Fruit fly (Drosophila melanogaster) whole organism, embryonic: ENCODE measurements around the gene CG46309.

ENCODE experiments used
- Adf1 ChIP-seq: fragments of 200-800 bp; sonication (Bioruptor generic); IDR thresholded peaks from 2 replicates; pipeline ENCODE4 v1.3.6; 2022; ENCODE audit warnings: missing biosample characterization, missing genetic modification characterization
- Asciz ChIP-seq: fragments of 200-800 bp; sonication (Bioruptor generic); optimal IDR thresholded peaks from 2 replicates; lab custom pipeline; 2017; ENCODE audit warnings: missing biosample characterization, mild to moderate bottlenecking, missing genetic modification characterization, missing genetic modification reagents
- Awh ChIP-seq: fragments of 200-800 bp; sonication (Bioruptor generic); IDR thresholded peaks from 2 replicates; pipeline ENCODE4, ENCODE4 v1.3.6; 2022; ENCODE audit warnings: missing biosample characterization, missing genetic modification characterization
- CG10321 ChIP-seq: fragments of 200-800 bp; sonication (Bioruptor generic); IDR thresholded peaks from 2 replicates; pipeline ENCODE4 v1.3.6; 2022; ENCODE audit warnings: missing biosample characterization, missing genetic modification characterization
- CG10959 ChIP-seq: fragments of 200-800 bp; sonication (Bioruptor generic); IDR thresholded peaks from 2 replicates; pipeline ENCODE4 v1.3.6; 2022; ENCODE audit warnings: missing biosample characterization, missing genetic modification characterization
- CG11723 ChIP-seq: fragments of 200-800 bp; sonication (Bioruptor generic); optimal IDR thresholded peaks from 2 replicates; lab custom pipeline; 2017; ENCODE audit warnings: missing biosample characterization, mild to moderate bottlenecking, missing genetic modification characterization
- CG12155 ChIP-seq: fragments of 200-800 bp; sonication (Bioruptor generic); optimal IDR thresholded peaks from 3 replicates; lab custom pipeline; 2016; ENCODE audit warnings: missing biosample characterization, missing genetic modification characterization
- CG1603 ChIP-seq: fragments of 200-800 bp; sonication (Bioruptor generic); optimal IDR thresholded peaks from 2 replicates; lab custom pipeline; 2019; ENCODE audit warnings: missing biosample characterization, mild to moderate bottlenecking, missing genetic modification characterization, moderate library complexity
- CG1792 ChIP-seq: fragments of 200-800 bp; sonication (Bioruptor generic); optimal IDR thresholded peaks from 2 replicates; lab custom pipeline; 2016; ENCODE audit warnings: missing biosample characterization, missing genetic modification characterization
- CG3065 ChIP-seq: fragments of 200-800 bp; sonication (Bioruptor generic); optimal IDR thresholded peaks from 2 replicates; lab custom pipeline; 2016; ENCODE audit warnings: missing biosample characterization, missing genetic modification characterization
- CG3838 ChIP-seq: fragments of 200-800 bp; sonication (Bioruptor generic); optimal IDR thresholded peaks from 3 replicates; lab custom pipeline; 2016; ENCODE audit warnings: missing biosample characterization, missing genetic modification characterization
- CG3847 ChIP-seq: fragments of 200-800 bp; sonication (Bioruptor generic); IDR thresholded peaks from 2 replicates; pipeline ENCODE4 v1.3.6; 2022; ENCODE audit warnings: missing biosample characterization, missing genetic modification characterization
- CG3995 ChIP-seq: fragments of 200-800 bp; sonication (Bioruptor generic); optimal IDR thresholded peaks from 3 replicates; lab custom pipeline; 2016; ENCODE audit warnings: missing biosample characterization, missing genetic modification characterization
- CG42726 ChIP-seq: fragments of 200-800 bp; sonication (Bioruptor generic); IDR thresholded peaks from 2 replicates; pipeline ENCODE4 v1.3.6; 2022; ENCODE audit warnings: missing biosample characterization, missing genetic modification characterization; ENCODE audit not compliant: partially characterized antibody
- CG4282 ChIP-seq: fragments of 200-800 bp; sonication (Bioruptor generic); optimal IDR thresholded peaks from 2 replicates; lab custom pipeline; 2016; ENCODE audit warnings: missing biosample characterization, missing genetic modification characterization
- CG4404 ChIP-seq: fragments of 200-800 bp; sonication (Bioruptor generic); IDR thresholded peaks from 2 replicates; pipeline ENCODE4 v1.3.6; 2022; ENCODE audit warnings: missing biosample characterization, missing genetic modification characterization
- CG4424 ChIP-seq: fragments of 200-800 bp; sonication (Bioruptor generic); optimal IDR thresholded peaks from 3 replicates; lab custom pipeline; 2016; ENCODE audit warnings: missing biosample characterization, missing genetic modification characterization
- CG4730 ChIP-seq: fragments of 200-800 bp; sonication (Bioruptor generic); IDR thresholded peaks from 2 replicates; pipeline ENCODE4 v1.3.6; 2022; ENCODE audit warnings: missing biosample characterization, missing genetic modification characterization
- CG6765 ChIP-seq: fragments of 200-800 bp; sonication (Bioruptor generic); optimal IDR thresholded peaks from 3 replicates; lab custom pipeline; 2017; ENCODE audit warnings: missing biosample characterization, mild to moderate bottlenecking, missing genetic modification characterization
- CG6854 ChIP-seq: fragments of 200-800 bp; sonication (Bioruptor generic); optimal IDR thresholded peaks from 3 replicates; lab custom pipeline; 2017; ENCODE audit warnings: missing biosample characterization, mild to moderate bottlenecking, missing genetic modification characterization
- CG7786 ChIP-seq: fragments of 200-800 bp; sonication (Bioruptor generic); optimal IDR thresholded peaks from 2 replicates; lab custom pipeline; 2016; ENCODE audit warnings: missing biosample characterization, missing genetic modification characterization
- CG8359 ChIP-seq: fragments of 200-800 bp; sonication (Bioruptor generic); optimal IDR thresholded peaks from 2 replicates; lab custom pipeline; 2017; ENCODE audit warnings: missing biosample characterization, mild to moderate bottlenecking, missing genetic modification characterization, borderline replicate concordance
- CG9817 ChIP-seq: fragments of 200-800 bp; sonication (Bioruptor generic); optimal IDR thresholded peaks from 2 replicates; lab custom pipeline; 2018; ENCODE audit warnings: missing biosample characterization, mild to moderate bottlenecking, missing genetic modification characterization, moderate library complexity
- Dfd ChIP-seq, 2 experiments: fragments of >200 bp; optimal IDR thresholded peaks; 2 replicates each; lab custom pipeline; 2017; ENCODE audit warnings: missing biosample characterization in 2 of 2, missing genetic modification characterization in 2 of 2
- Ets65A ChIP-seq: fragments of 200-800 bp; sonication (Bioruptor generic); peaks from one replicate; lab custom pipeline; 2016; ENCODE audit warnings: missing biosample characterization, missing genetic modification characterization
- Mad ChIP-seq: fragments of 200-800 bp; sonication (Bioruptor generic); optimal IDR thresholded peaks from 2 replicates; lab custom pipeline; 2016; ENCODE audit warnings: missing biosample characterization, missing genetic modification characterization
- Myb ChIP-seq: fragments of 200-800 bp; sonication (Bioruptor generic); optimal IDR thresholded peaks from 2 replicates; lab custom pipeline; 2016; ENCODE audit warnings: missing biosample characterization, missing genetic modification characterization
- Nf-YB ChIP-seq: fragments of 200-800 bp; sonication (Bioruptor generic); optimal IDR thresholded peaks from 3 replicates; lab custom pipeline; 2019; ENCODE audit warnings: missing biosample characterization, mild to moderate bottlenecking, missing genetic modification characterization, moderate library complexity
- Oaz ChIP-seq: fragments of 200-800 bp; sonication (Bioruptor generic); IDR thresholded peaks from 2 replicates; pipeline ENCODE4 v1.3.6; 2022; ENCODE audit warnings: missing biosample characterization, missing genetic modification characterization
- Scr ChIP-seq: fragments of 200-800 bp; sonication (Bioruptor generic); IDR thresholded peaks from 2 replicates; pipeline ENCODE4 v1.3.6; 2022; ENCODE audit warnings: missing biosample characterization, missing genetic modification characterization; ENCODE audit not compliant: partially characterized antibody
- Usf ChIP-seq: fragments of 200-800 bp; sonication (Bioruptor generic); optimal IDR thresholded peaks from 2 replicates; lab custom pipeline; 2017; ENCODE audit warnings: missing genotype, missing biosample characterization, missing genetic modification characterization
- al ChIP-seq: fragments of 200-800 bp; sonication (Bioruptor generic); IDR thresholded peaks from 2 replicates; pipeline ENCODE4 v1.3.6; 2022; ENCODE audit warnings: missing biosample characterization, missing genetic modification characterization
- bab2 ChIP-seq: fragments of 200-800 bp; sonication (Bioruptor generic); optimal IDR thresholded peaks from 2 replicates; lab custom pipeline; 2016; ENCODE audit warnings: missing biosample characterization, missing genetic modification characterization
- bigmax ChIP-seq: fragments of 200-800 bp; sonication (Bioruptor generic); optimal IDR thresholded peaks from 2 replicates; lab custom pipeline; 2018; ENCODE audit warnings: missing biosample characterization, mild to moderate bottlenecking, missing genetic modification characterization
- cad ChIP-seq: fragments of >200 bp; optimal IDR thresholded peaks from 2 replicates; lab custom pipeline; 2017; ENCODE audit warnings: missing biosample characterization, missing genetic modification characterization
- caup ChIP-seq: fragments of 200-800 bp; sonication (Bioruptor generic); optimal IDR thresholded peaks from 3 replicates; lab custom pipeline; 2017; ENCODE audit warnings: missing biosample characterization, mild to moderate bottlenecking, missing genetic modification characterization, moderate library complexity; ENCODE audit not compliant: severe bottlenecking
- ci ChIP-seq: fragments of 200-800 bp; sonication (Bioruptor generic); IDR thresholded peaks from 3 replicates; pipeline ENCODE4 v1.3.6; 2022; ENCODE audit warnings: missing biosample characterization, missing genetic modification characterization
- dmrt99B ChIP-seq: fragments of 200-800 bp; sonication (Bioruptor generic); optimal IDR thresholded peaks from 2 replicates; lab custom pipeline; 2018; ENCODE audit warnings: missing biosample characterization, mild to moderate bottlenecking, missing genetic modification characterization, moderate library complexity
- emc ChIP-seq: fragments of 200-800 bp; sonication (Bioruptor generic); optimal IDR thresholded peaks from 2 replicates; lab custom pipeline; 2016; ENCODE audit warnings: missing biosample characterization, missing genetic modification characterization
- ems ChIP-seq: fragments of 200-800 bp; sonication (Bioruptor generic); optimal IDR thresholded peaks from 3 replicates; lab custom pipeline; 2016; ENCODE audit warnings: missing biosample characterization, missing genetic modification characterization
- exex ChIP-seq: fragments of 200-800 bp; sonication (Bioruptor generic); optimal IDR thresholded peaks from 4 replicates; lab custom pipeline; 2018; ENCODE audit warnings: missing biosample characterization, mild to moderate bottlenecking, missing genetic modification characterization, moderate library complexity
- fru ChIP-seq: fragments of >200 bp; optimal IDR thresholded peaks from 2 replicates; lab custom pipeline; 2017
- gt ChIP-seq: fragments of 200-800 bp; sonication (Bioruptor generic); IDR thresholded peaks from 2 replicates; pipeline ENCODE4 v1.3.6; 2022; ENCODE audit warnings: missing biosample characterization, missing genetic modification characterization
- insv ChIP-seq, 2 experiments: fragments of 200-800 bp; sonication (Bioruptor generic); optimal IDR thresholded peaks; 3 replicates each; lab custom pipeline; 2016 to 2018; ENCODE audit warnings: missing biosample characterization in 2 of 2, missing genetic modification characterization in 2 of 2
- knrl ChIP-seq: fragments of 200-800 bp; sonication (Bioruptor generic); IDR thresholded peaks from 3 replicates; pipeline ENCODE4 v1.3.6; 2022; ENCODE audit warnings: missing biosample characterization, missing genetic modification characterization; ENCODE audit not compliant: partially characterized antibody
- lov ChIP-seq, 2 experiments: fragments of 200-800 bp in 1 of 2; fragments of >200 bp in 1 of 2; sonication (Bioruptor generic) in 1 of 2; IDR thresholded peaks in 1 of 2; optimal IDR thresholded peaks in 1 of 2; 2 replicates in 1 of 2; 3 replicates in 1 of 2; pipeline versions ENCODE4 v1.3.6 to Lab custom; 2017 to 2022; ENCODE audit warnings: missing biosample characterization in 1 of 2, missing genetic modification characterization in 1 of 2
- pum ChIP-seq: fragments of 200-800 bp; sonication (Bioruptor generic); optimal IDR thresholded peaks from 2 replicates; lab custom pipeline; 2016; ENCODE audit warnings: missing biosample characterization, missing genetic modification characterization
- sim ChIP-seq: fragments of 200-800 bp; sonication (Bioruptor generic); IDR thresholded peaks from 2 replicates; pipeline ENCODE4 v1.3.6; 2022; ENCODE audit warnings: missing biosample characterization, missing genetic modification characterization
- ssp ChIP-seq: fragments of 200-800 bp; sonication (Bioruptor generic); IDR thresholded peaks from 2 replicates; pipeline ENCODE4 v1.3.6; 2022; ENCODE audit warnings: missing biosample characterization, missing genetic modification characterization
- wek ChIP-seq: fragments of 200-800 bp; sonication (Bioruptor generic); optimal IDR thresholded peaks from 3 replicates; lab custom pipeline; 2018; ENCODE audit warnings: missing biosample characterization, mild to moderate bottlenecking, missing genetic modification characterization, moderate library complexity
- yki ChIP-seq: fragments of >200 bp; optimal IDR thresholded peaks from 3 replicates; lab custom pipeline; 2018
- zen2 ChIP-seq: fragments of 200-800 bp; sonication (Bioruptor generic); IDR thresholded peaks from 3 replicates; pipeline ENCODE4 v1.3.6; 2022; ENCODE audit warnings: missing biosample characterization, missing genetic modification characterization; ENCODE audit not compliant: partially characterized antibody

Gene CG46309

DNA sequence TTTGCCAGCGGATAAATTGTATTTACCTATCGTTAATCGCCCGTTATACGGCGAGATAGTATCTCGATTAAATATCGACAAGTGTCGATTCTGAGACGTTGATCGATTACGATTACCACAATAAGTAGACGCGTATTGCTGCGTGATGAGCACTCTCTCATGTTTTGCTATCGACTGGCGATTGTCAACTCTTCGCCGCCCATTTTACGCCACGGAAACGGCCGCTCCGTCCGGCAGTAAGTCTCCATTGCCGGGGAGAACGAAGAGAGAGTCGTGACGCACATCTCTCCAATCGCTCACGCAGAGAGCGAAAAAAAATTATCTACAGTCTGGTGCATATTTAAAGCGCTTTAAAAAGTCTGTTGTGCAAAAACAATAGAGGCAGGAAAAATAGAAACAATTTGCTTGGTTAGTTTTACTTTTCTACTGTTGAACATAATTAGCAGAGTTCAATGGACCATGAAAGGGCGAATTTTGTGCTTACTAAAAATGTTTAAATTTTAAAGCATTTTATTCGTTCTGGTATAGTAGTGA, at the start of gene CG46309:
CG46309 (minus strand) TSS at position 191 of the 534 bp plus-strand sequence.
- TF ChIP-seq CG7786 (GFP tag; lab: Kevin White, UChicago) (peak; percentile 3), wek (no peak), CG10959 (GFP tag; lab: Robert Waterston, UW) (no peak), Ets65A (GFP tag; lab: Kevin White, UChicago) (peak; percentile 62), CG12155 (GFP tag; lab: Kevin White, UChicago) (peak; percentile 35), CG4730 (GFP tag; lab: Robert Waterston, UW) (no peak), caup (GFP tag; lab: Kevin White, UChicago) (peak; percentile 46), bab2 (GFP tag; lab: Kevin White, UChicago) (peak; percentile 30), Mad (GFP tag; lab: Kevin White, UChicago) (no peak), CG10321 (GFP tag; lab: Robert Waterston, UW) (no peak), CG11723 (GFP tag; lab: Kevin White, UChicago) (no peak), emc (GFP tag; lab: Kevin White, UChicago) (no peak), Usf (GFP tag; lab: Kevin White, UChicago) (no peak), pum (GFP tag; lab: Kevin White, UChicago) (no peak), insv (GFP tag; optimal IDR thresholded peaks at IDR 0.05; lab: Kevin White, UChicago) (no peak), CG6854 (GFP tag; lab: Kevin White, UChicago) (no peak), exex (tag; lab: Kevin White, UChicago) (peak; percentile 40), cad (no peak), CG9817 (tag; lab: Kevin White, UChicago) (no peak), zen2 (GFP tag; lab: Robert Waterston, UW) (peak; percentile 93; the same call in 2 of the 3 replicates), ems (peak; percentile 6), bigmax (GFP tag; lab: Kevin White, UChicago) (no peak), lov (optimal IDR thresholded peaks at IDR 0.05; lab: Kevin White, UChicago) (no peak), lov (GFP tag; IDR thresholded peaks at IDR 0.05; lab: Robert Waterston, UW) (no peak), gt (GFP tag; lab: Robert Waterston, UW) (no peak), yki (peak; percentile 43), al (GFP tag; lab: Robert Waterston, UW) (no peak), Oaz (GFP tag; lab: Robert Waterston, UW) (no peak), Dfd (GFP tag; optimal IDR thresholded peaks at IDR 0.05; lab: Kevin White, UChicago) (no peak), Awh (GFP tag; lab: Robert Waterston, UW) (no peak), ci (no peak), CG42726 (GFP tag; lab: Robert Waterston, UW) (no peak; the same call in 1 of the 2 replicates), CG6765 (peak; percentile 17), Adf1 (peak; percentile 30; the same call in 1 of the 2 replicates), CG1792 (no peak), CG3065 (GFP tag; lab: Kevin White, UChicago) (no peak), Myb (peak; percentile 73), CG4404 (GFP tag; lab: Robert Waterston, UW) (no peak), Nf-YB (no peak), CG8359 (GFP tag; lab: Kevin White, UChicago) (no peak), sim (GFP tag; lab: Robert Waterston, UW) (no peak), knrl (no peak; the same call in 2 of the 3 replicates), Scr (GFP tag; lab: Robert Waterston, UW) (peak; percentile 89), CG4282 (GFP tag; lab: Kevin White, UChicago) (no peak), dmrt99B (tag; lab: Kevin White, UChicago) (no peak), CG1603 (tag; lab: Kevin White, UChicago) (no peak), CG3995 (no peak), ssp (no peak), CG4424 (GFP tag; lab: Kevin White, UChicago) (peak; percentile 18), CG3838 (GFP tag; lab: Kevin White, UChicago) (no peak), fru (no peak), Asciz (peak; percentile 21), CG3847 (no peak)
